Worm (Caenorhabditis elegans) whole organism, L4/young adult: Measurements from ENCODE around the gene cdc-14.

ENCODE experiments used
- W03F9.2 ChIP-seq: fragments of 150-350 bp; optimal IDR thresholded peaks from 2 replicates; lab custom pipeline; 2014; ENCODE audit warnings: missing biosample characterization, missing genetic modification characterization
- dao-5 ChIP-seq: sonication (generic microtip); optimal IDR thresholded peaks from 2 replicates; lab custom pipeline; 2016; ENCODE audit warnings: missing genotype, missing genetic modification characterization, moderate library complexity, missing compliant biosample characterization
- him-1 ChIP-seq: sonication (generic microtip); optimal IDR thresholded peaks from 2 replicates; lab custom pipeline; 2016; ENCODE audit warnings: missing genotype, missing genetic modification reagents, missing genetic modification characterization, missing compliant biosample characterization

DNA sequence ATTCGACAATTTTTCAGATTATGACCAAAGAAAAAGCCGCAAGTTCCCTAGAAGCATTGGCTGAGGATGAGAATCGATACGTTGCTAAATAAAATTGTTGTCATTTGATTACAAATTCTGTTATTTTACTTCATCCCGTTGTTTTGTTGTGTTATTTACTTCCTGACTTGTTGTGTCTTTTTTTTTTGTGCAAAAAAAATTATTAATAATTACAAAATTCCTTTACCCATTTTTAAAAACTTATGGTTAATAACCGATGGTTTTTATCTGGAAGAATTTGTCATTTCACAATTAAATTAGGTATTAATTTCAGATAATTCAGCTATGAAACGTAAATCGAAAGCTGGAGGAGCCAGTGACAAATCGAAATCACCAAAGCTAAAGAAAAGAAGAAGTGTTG lies 3.0 kb upstream of the cdc-14 start, which contains the start of gene C17G10.1:
- TF ChIP-seq W03F9.2 (tag; lab: Kevin White, UChicago), result no peak
- no peak for TF ChIP-seq him-1 (tag; lab: Kevin White, UChicago)
- no peak for TF ChIP-seq dao-5 (tag; lab: Kevin White, UChicago)
